ENCODE assay signal across 5 fruit fly cellular contexts in the genomic region with DNA sequence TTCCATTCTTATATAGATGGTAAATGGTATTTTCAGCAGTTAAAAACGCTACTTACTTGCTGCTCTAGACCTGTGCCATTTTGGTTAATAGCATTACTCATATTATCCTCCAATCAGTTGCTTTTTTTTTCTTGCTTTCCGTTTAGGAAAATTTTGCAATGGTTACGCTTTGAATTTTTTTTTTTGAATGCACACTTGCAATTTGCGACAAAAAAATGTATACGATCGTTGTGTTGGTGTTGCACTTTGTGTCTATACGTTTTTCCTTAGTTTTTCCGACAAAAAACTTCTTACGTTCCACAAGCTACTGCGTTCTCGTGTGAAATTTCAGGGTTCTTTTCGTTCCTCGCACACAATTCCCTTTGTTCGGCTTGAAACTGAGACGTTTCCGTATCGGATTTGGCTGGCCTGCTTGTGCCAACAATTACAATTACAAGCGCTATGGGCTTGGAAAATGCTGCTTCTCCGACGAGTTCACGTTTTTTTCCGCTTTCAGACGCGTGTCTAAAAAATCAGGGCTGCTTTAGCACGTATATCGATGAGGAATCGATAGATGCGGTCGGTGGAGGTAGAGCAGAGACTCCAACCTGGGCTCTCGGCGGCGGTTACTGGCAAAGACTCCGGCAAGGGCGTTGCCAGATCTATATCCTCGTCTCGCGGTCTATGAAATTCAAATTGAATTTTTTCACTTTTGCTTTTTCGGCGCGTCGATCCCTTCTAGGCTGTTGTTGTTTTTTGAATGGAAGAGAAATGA.
TF ChIP-seq lines count a peak whose summit lies in the region.

No protein-coding gene starts in this region.

TF ChIP-seq in whole organism, adult, 20 proteins besides CTCF, POLR2A, EP300 and RAD21 (continued from another document):
- peak; percentile 36 for TF ChIP-seq CG33017 (tag; optimal IDR thresholded peaks at IDR 0.05; lab: Kevin White, UChicago)
- peak; percentile 63 for TF ChIP-seq cic (GFP tag; optimal IDR thresholded peaks at IDR 0.05; lab: Kevin White, UChicago)
- peak; percentile 95 for TF ChIP-seq Mnt (GFP tag; optimal IDR thresholded peaks at IDR 0.05; lab: Kevin White, UChicago)
- TF ChIP-seq cnc (optimal IDR thresholded peaks at IDR 0.05; lab: Kevin White, UChicago), result no peak

TF ChIP-seq in whole organism, embryonic, 481 proteins besides CTCF, POLR2A, EP300 and RAD21 (continued from another document and continues in another):
- TF ChIP-seq Bgb (GFP tag; IDR thresholded peaks at IDR 0.05; lab: Robert Waterston, UW; ENCODE audit: partially characterized antibody) (peak; percentile 97), CG8765 (GFP tag; IDR thresholded peaks at IDR 0.05; lab: Robert Waterston, UW) (0 out of 2 replicates have a peak, but pooled peaks have one; percentile 18), sna (GFP tag; IDR thresholded peaks at IDR 0.05; lab: Robert Waterston, UW; ENCODE audit: partially characterized antibody) (peak; percentile 81), NK7.1 (GFP tag; optimal IDR thresholded peaks at IDR 0.05; lab: Kevin White, UChicago) (no peak), CG42726 (GFP tag; IDR thresholded peaks at IDR 0.05; lab: Robert Waterston, UW; ENCODE audit: partially characterized antibody) (peak; percentile 95), CG10654 (GFP tag; optimal IDR thresholded peaks at IDR 0.05; lab: Kevin White, UChicago) (peak; percentile 23), CG6791 (GFP tag; IDR thresholded peaks at IDR 0.05; lab: Robert Waterston, UW; ENCODE audit: partially characterized antibody) (peak; percentile 92), pnt (GFP tag; optimal IDR thresholded peaks at IDR 0.05; lab: Kevin White, UChicago) (no peak), ATbp (GFP tag; optimal IDR thresholded peaks at IDR 0.05; lab: Kevin White, UChicago) (no peak), CG6765 (GFP tag; optimal IDR thresholded peaks at IDR 0.05; lab: Kevin White, UChicago) (peak; percentile 48), NC2α (GFP tag; optimal IDR thresholded peaks at IDR 0.05; lab: Kevin White, UChicago) (peak; percentile 4), D19B (GFP tag; optimal IDR thresholded peaks at IDR 0.05; lab: Kevin White, UChicago) (no peak), Atf-2 (GFP tag; optimal IDR thresholded peaks at IDR 0.05; lab: Kevin White, UChicago) (no peak), Lpt (GFP tag; optimal IDR thresholded peaks at IDR 0.05; lab: Kevin White, UChicago) (no peak), CG7839 (tag; optimal IDR thresholded peaks at IDR 0.05; lab: Kevin White, UChicago) (peak; percentile 32), p53 (GFP tag; optimal IDR thresholded peaks at IDR 0.05; lab: Kevin White, UChicago) (peak; percentile 80), Hand (GFP tag; optimal IDR thresholded peaks at IDR 0.05; lab: Kevin White, UChicago) (no peak), CG6689 (GFP tag; IDR thresholded peaks at IDR 0.05; lab: Robert Waterston, UW) (no peak), gcm2 (GFP tag; optimal IDR thresholded peaks at IDR 0.05; lab: Kevin White, UChicago) (no peak), ham (GFP tag; IDR thresholded peaks at IDR 0.05; lab: Robert Waterston, UW) (no peak), Meics (GFP tag; optimal IDR thresholded peaks at IDR 0.05; lab: Kevin White, UChicago) (peak; percentile 67), HmgD (GFP tag; optimal IDR thresholded peaks at IDR 0.05; lab: Kevin White, UChicago) (peak; percentile 95), CG11723 (GFP tag; optimal IDR thresholded peaks at IDR 0.05; lab: Kevin White, UChicago) (peak; percentile 32), CG12942 (GFP tag; optimal IDR thresholded peaks at IDR 0.05; lab: Kevin White, UChicago) (peak; percentile 30), lbe (GFP tag; optimal IDR thresholded peaks at IDR 0.05; lab: Kevin White, UChicago) (no peak), CG13624 (GFP tag; optimal IDR thresholded peaks at IDR 0.05; lab: Kevin White, UChicago) (peak; percentile 73), Scr (GFP tag; IDR thresholded peaks at IDR 0.05; lab: Robert Waterston, UW; ENCODE audit: partially characterized antibody) (peak; percentile 82), zf30C (GFP tag; optimal IDR thresholded peaks at IDR 0.05; lab: Kevin White, UChicago) (peak; percentile 50)

TF ChIP-seq in whole organism, prepupa, 60 proteins besides CTCF, POLR2A, EP300 and RAD21 (continued from another document):
- no peak for TF ChIP-seq acj6 (GFP tag; optimal IDR thresholded peaks at IDR 0.05; lab: Kevin White, UChicago)
- no peak for TF ChIP-seq Hr39 (GFP tag; optimal IDR thresholded peaks at IDR 0.05; lab: Kevin White, UChicago)
- no peak for TF ChIP-seq Ets96B (tag; optimal IDR thresholded peaks at IDR 0.05; lab: Kevin White, UChicago)
- no peak for TF ChIP-seq CG8119 (GFP tag; IDR thresholded peaks at IDR 0.05; lab: Robert Waterston, UW)
- no peak for TF ChIP-seq fd85E (GFP tag; optimal IDR thresholded peaks at IDR 0.05; lab: Kevin White, UChicago)
- TF ChIP-seq CG6163 (GFP tag; IDR thresholded peaks at IDR 0.05; lab: Robert Waterston, UW), result peak; percentile 52
- TF ChIP-seq CG7368 (GFP tag; optimal IDR thresholded peaks at IDR 0.05; lab: Kevin White, UChicago), result peak; percentile 9
- TF ChIP-seq CG11294 (GFP tag; IDR thresholded peaks at IDR 0.05; lab: Robert Waterston, UW), result no peak
- TF ChIP-seq Sox14 (GFP tag; optimal IDR thresholded peaks at IDR 0.05; lab: Kevin White, UChicago), result peak; percentile 79
- no peak for TF ChIP-seq CG8632 (GFP tag; optimal IDR thresholded peaks at IDR 0.05; lab: Kevin White, UChicago)
- TF ChIP-seq Met (GFP tag; optimal IDR thresholded peaks at IDR 0.05; lab: Kevin White, UChicago), result no peak
- TF ChIP-seq eg (GFP tag; IDR thresholded peaks at IDR 0.05; lab: Robert Waterston, UW), result 0 out of 3 replicates have a peak, but pooled peaks have one; percentile 31
- TF ChIP-seq Ets21C (GFP tag; optimal IDR thresholded peaks at IDR 0.05; lab: Kevin White, UChicago), result no peak
- no peak for TF ChIP-seq dac (GFP tag; optimal IDR thresholded peaks at IDR 0.05; lab: Kevin White, UChicago)
- peak; percentile 29 for TF ChIP-seq CG3032 (tag; optimal IDR thresholded peaks at IDR 0.05; lab: Kevin White, UChicago)
- TF ChIP-seq pdm3 (GFP tag; optimal IDR thresholded peaks at IDR 0.05; lab: Kevin White, UChicago), result no peak
- no peak for TF ChIP-seq Hr38 (GFP tag; optimal IDR thresholded peaks at IDR 0.05; lab: Kevin White, UChicago)
- peak; percentile 29 for TF ChIP-seq Eip78C (GFP tag; lab: Kevin White, UChicago)
- TF ChIP-seq ss (GFP tag; optimal IDR thresholded peaks at IDR 0.05; lab: Kevin White, UChicago), result no peak
- no peak for TF ChIP-seq Eip75B (GFP tag; optimal IDR thresholded peaks at IDR 0.05; lab: Kevin White, UChicago)
- no peak for TF ChIP-seq CG10631 (GFP tag; optimal IDR thresholded peaks at IDR 0.05; lab: Kevin White, UChicago)
- TF ChIP-seq CG31627 (GFP tag; optimal IDR thresholded peaks at IDR 0.05; lab: Kevin White, UChicago), result peak; percentile 7
- TF ChIP-seq topi (GFP tag; optimal IDR thresholded peaks at IDR 0.05; lab: Kevin White, UChicago), result no peak
- no peak for TF ChIP-seq CG10669 (GFP tag; optimal IDR thresholded peaks at IDR 0.05; lab: Kevin White, UChicago)
- peak; percentile 36 for TF ChIP-seq CG3919 (GFP tag; optimal IDR thresholded peaks at IDR 0.05; lab: Kevin White, UChicago)
- TF ChIP-seq CG1621 (tag; optimal IDR thresholded peaks at IDR 0.05; lab: Kevin White, UChicago), result peak; percentile 99
- peak; percentile 54 for TF ChIP-seq Blimp-1 (GFP tag; optimal IDR thresholded peaks at IDR 0.05; lab: Kevin White, UChicago)
- TF ChIP-seq CG8319 (GFP tag; optimal IDR thresholded peaks at IDR 0.05; lab: Kevin White, UChicago), result no peak
- TF ChIP-seq Sox15 (GFP tag; optimal IDR thresholded peaks at IDR 0.05; lab: Kevin White, UChicago), result no peak
- TF ChIP-seq spab (GFP tag; optimal IDR thresholded peaks at IDR 0.05; lab: Kevin White, UChicago), result no peak
- no peak for TF ChIP-seq Gug (GFP tag; IDR thresholded peaks at IDR 0.05; lab: Robert Waterston, UW)
- no peak for TF ChIP-seq CG9139 (GFP tag; optimal IDR thresholded peaks at IDR 0.05; lab: Kevin White, UChicago)

TF ChIP-seq in whole organism, pupa, 21 proteins besides CTCF, POLR2A, EP300 and RAD21 (continued from another document):
- peak; percentile 32 for TF ChIP-seq Ets98B (GFP tag; IDR thresholded peaks at IDR 0.05; lab: Robert Waterston, UW)
- no peak for TF ChIP-seq CG14655 (GFP tag; optimal IDR thresholded peaks at IDR 0.05; lab: Kevin White, UChicago)
- TF ChIP-seq CG8301 (tag; optimal IDR thresholded peaks at IDR 0.05; lab: Kevin White, UChicago), result no peak

TF ChIP-seq in whole organism, wandering third instar larva, 38 proteins besides CTCF, POLR2A, EP300 and RAD21 (continued from another document):
- TF ChIP-seq Rel (GFP tag; optimal IDR thresholded peaks at IDR 0.05; lab: Kevin White, UChicago) (no peak), Rel (tag; optimal IDR thresholded peaks at IDR 0.05; lab: Kevin White, UChicago) (peak; percentile 63), rgr (GFP tag; optimal IDR thresholded peaks at IDR 0.05; lab: Kevin White, UChicago) (peak; percentile 68), Dif (GFP tag; optimal IDR thresholded peaks at IDR 0.05; lab: Kevin White, UChicago; ENCODE audit: partially characterized antibody) (peak; percentile 42), foxo (GFP tag; optimal IDR thresholded peaks at IDR 0.05; lab: Kevin White, UChicago) (peak in 1 of 2 experiments; percentile 46), pan (optimal IDR thresholded peaks at IDR 0.05; lab: Kevin White, UChicago) (no peak), sv (GFP tag; optimal IDR thresholded peaks at IDR 0.05; lab: Kevin White, UChicago) (no peak), psq (GFP tag; optimal IDR thresholded peaks at IDR 0.05; lab: Kevin White, UChicago) (no peak), Mio (GFP tag; optimal IDR thresholded peaks at IDR 0.05; lab: Kevin White, UChicago) (no peak), CG9705 (GFP tag; optimal IDR thresholded peaks at IDR 0.05; lab: Kevin White, UChicago) (no peak), jim (GFP tag; optimal IDR thresholded peaks at IDR 0.05; lab: Kevin White, UChicago) (no peak), Myc (optimal IDR thresholded peaks at IDR 0.05; lab: Kevin White, UChicago) (peak; percentile 50), Vsx2 (GFP tag; optimal IDR thresholded peaks at IDR 0.05; lab: Kevin White, UChicago; ENCODE audit: partially characterized antibody) (no peak), h (GFP tag; optimal IDR thresholded peaks at IDR 0.05; lab: Kevin White, UChicago) (peak; percentile 93), Abd-B (GFP tag; optimal IDR thresholded peaks at IDR 0.05; lab: Kevin White, UChicago) (no peak), OdsH (GFP tag; optimal IDR thresholded peaks at IDR 0.05; lab: Kevin White, UChicago) (no peak), tai (GFP tag; optimal IDR thresholded peaks at IDR 0.05; lab: Kevin White, UChicago) (no peak), lola (GFP tag; optimal IDR thresholded peaks at IDR 0.05; lab: Kevin White, UChicago) (no peak), CrebA (GFP tag; optimal IDR thresholded peaks at IDR 0.05; lab: Kevin White, UChicago; ENCODE audit: borderline replicate concordance) (no peak)
